Fruit fly (Drosophila melanogaster) S2 (cell line): ENCODE data around the gene Nnf1b.

Experiments
- CG8478 ChIP-seq: fragments of >200 bp; optimal IDR thresholded peaks from 2 replicates; lab custom pipeline; 2018
- CTCF ChIP-seq, 2 experiments: fragments of >200 bp; optimal IDR thresholded peaks; 2 replicates each; lab custom pipeline; 2018

Gene Nnf1b

dm6 chr2L:810277-810676, at the start of gene Nnf1b:
Gene Nnf1b, plus strand, starts transcription at chr2L:810577.
- TF ChIP-seq CTCF (optimal IDR thresholded peaks at IDR 0.05; lab: Kevin White, UChicago): no peak

- TF ChIP-seq CTCF (optimal IDR thresholded peaks at IDR 0.05; lab: Kevin White, UChicago) (no peak), CG8478 (no peak)
Observed at dm6 chr2L:773247-773646, 37.1 kb upstream of the Nnf1b start, which contains the start of gene CG12506. Gene CG12506, plus strand, starts transcription at chr2L:773547.

- TF ChIP-seq CTCF (optimal IDR thresholded peaks at IDR 0.05; lab: Kevin White, UChicago) (no peak), CG8478 (no peak)
Observed at dm6 chr2L:776236-776635, 34.1 kb upstream of the Nnf1b start, which contains the start of gene CG13946. Gene CG13946, plus strand, starts transcription at chr2L:776536.

DNA sequence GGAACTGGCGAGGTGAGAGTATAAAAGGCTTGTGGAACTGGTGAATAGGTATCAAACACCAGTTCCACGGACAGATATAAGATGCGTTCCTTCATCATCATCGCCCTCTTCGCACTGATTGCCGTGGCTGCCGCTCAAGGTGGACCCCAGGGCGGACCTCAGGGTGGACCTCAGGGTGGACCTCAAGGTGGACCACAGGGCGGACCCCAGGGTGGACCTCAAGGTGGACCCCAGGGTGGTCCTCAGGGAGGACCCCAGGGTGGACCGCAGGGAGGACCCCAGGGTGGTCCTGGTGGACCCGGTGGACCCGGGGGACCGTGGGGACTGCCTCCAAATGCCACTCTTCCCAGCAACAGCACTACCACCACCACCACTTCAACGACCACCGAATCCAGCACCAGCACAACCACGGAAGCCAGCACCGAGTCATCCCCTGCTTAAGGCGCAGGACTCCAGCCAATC, 31.2 kb upstream of the Nnf1b start, which contains the start of gene CG13947:
Gene CG13947 (plus strand): TSS at position 51 of the 462 bp plus-strand sequence.
- TF ChIP-seq CTCF (optimal IDR thresholded peaks at IDR 0.05; lab: Kevin White, UChicago) (no peak), CG8478 (no peak)

DNA sequence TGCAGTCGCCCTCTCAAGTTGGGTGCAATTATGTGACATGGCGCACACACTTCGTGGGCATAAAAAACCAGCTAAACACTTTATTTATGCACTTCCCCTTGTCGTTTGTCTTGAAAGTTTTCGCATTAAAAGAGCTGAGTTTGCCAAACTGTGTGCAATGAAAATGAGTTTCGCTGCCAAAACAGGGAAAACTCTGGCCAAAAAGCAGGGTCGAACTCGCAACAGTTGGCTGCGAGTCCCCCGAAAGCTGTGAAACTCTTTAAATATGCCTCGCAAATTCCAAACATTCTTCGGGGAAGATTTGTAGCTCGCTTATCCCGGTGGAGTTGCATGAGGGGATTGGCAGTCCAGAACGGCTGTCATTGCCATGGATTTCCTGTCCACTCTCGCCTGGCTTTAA, 30.2 kb upstream of the Nnf1b start, which contains the start of gene Gr21a:
Gene Gr21a (plus strand): TSS at position 301 of the 400 bp plus-strand sequence.
- TF ChIP-seq CTCF (optimal IDR thresholded peaks at IDR 0.05; lab: Kevin White, UChicago) (no peak), CG8478 (no peak)

dm6 chr2L:780851-781250, 29.5 kb upstream of the Nnf1b start:
- no peak for TF ChIP-seq CTCF (optimal IDR thresholded peaks at IDR 0.05; lab: Kevin White, UChicago)
- TF ChIP-seq CG8478: no peak

DNA sequence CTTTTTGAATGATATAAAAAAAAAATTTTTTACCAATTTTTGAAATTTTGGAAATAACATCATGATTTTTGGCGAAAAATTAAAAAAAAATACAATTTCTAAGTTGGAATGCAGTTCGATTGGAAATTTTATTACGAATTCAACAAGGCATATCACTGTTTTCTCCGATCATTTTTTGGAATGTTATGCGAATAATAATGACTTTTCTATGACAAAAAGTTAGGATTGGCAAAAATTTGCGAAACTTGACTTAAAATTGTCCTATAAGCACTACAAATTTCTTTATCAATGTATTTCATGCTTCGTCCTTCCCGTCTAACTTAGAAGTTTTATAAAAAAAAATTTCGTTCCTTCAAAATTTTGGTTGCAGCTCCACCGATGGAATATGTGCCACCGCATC, 26.3 kb upstream of the Nnf1b start, which contains the start of gene CG3544:
Gene CG3544 (plus strand): TSS at position 301 of the 400 bp plus-strand sequence.
- TF ChIP-seq CTCF (optimal IDR thresholded peaks at IDR 0.05; lab: Kevin White, UChicago) (no peak), CG8478 (no peak)

DNA sequence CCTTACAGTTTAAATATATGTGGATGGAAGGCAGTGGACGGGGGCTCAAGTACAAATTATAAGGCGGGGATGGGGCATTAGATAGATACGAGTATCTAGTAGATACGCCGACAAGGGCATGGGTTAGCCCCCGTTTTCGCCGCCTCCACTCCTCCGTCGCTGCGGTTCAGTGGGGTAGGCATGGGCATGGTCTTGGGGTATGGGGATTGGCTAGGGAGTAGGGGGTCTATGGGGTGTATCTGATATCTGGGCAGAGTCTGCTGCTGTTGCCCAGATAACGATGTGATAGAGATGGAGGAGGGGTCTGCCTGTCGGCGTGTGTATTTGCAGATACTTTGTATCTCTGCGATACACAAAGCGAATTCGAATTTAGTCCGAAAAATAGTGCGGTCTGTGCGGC, 20.4 kb upstream of the Nnf1b start:
- TF ChIP-seq CG8478 (no peak), CTCF (optimal IDR thresholded peaks at IDR 0.05; lab: Kevin White, UChicago) (no peak)

DNA sequence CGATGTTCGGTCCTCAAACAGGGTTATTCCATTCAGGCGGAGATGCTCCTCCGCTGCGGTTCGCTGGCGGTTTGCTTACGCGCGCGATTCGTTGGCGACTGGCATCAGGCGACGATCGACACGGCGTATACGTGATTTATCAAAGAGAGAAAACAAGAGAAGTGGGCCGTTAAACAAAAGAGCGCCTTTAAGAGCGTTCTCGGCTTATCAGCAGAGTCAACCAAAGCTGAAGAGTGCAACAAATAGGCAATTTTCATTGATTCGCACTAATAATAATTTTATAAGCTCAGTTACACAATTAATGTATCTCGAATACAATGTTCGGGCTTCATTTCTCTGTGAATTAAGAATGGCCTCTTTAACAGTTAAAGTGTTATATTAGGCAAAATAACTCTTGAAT, 19.7 kb upstream of the Nnf1b start, which contains the start of gene Pkg21D:
Gene Pkg21D (minus strand): TSS at position 101 of the 400 bp plus-strand sequence.
- no peak for TF ChIP-seq CG8478
- TF ChIP-seq CTCF (optimal IDR thresholded peaks at IDR 0.05; lab: Kevin White, UChicago): no peak

- TF ChIP-seq CTCF (optimal IDR thresholded peaks at IDR 0.05; lab: Kevin White, UChicago) (no peak), CG8478 (no peak)
Observed at dm6 chr2L:811405-811804, 1.0 kb downstream of the Nnf1b start, which contains the start of gene Dbp21E2. Gene Dbp21E2, plus strand, starts transcription at chr2L:811584.

DNA sequence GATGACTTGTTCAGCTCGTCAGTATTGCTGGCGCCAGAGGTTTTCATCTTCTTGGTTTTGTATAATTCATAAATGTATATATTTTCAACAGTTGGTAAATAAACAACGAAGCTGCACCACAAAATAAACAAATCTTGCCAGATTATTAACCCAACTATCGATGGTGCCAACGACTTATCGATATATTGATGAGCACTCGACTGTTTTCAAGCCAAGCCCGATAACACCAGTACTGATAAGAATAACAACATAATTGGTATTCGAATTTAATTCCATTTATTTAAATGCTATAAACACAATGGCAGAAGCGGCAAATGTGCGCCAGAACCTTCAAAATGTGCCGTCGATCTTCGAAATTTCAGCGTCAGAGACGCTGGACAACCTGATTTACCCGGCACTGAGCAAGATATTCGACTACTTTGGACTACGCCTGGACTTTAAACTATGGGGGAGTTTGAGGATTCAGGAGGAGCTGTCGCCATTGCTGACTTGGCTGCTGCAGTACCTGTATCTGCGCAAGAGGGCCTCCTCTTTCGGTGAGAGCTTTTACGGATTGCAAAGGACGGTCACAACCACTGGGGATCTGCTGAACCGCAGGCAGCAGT, 5.5 kb downstream of the Nnf1b start, which contains the start of the genes Saf6 and Pex12:
Gene Saf6 (minus strand): TSS at position 166 of the 605 bp plus-strand sequence.
Gene Pex12 (plus strand): TSS at position 209 of the 605 bp plus-strand sequence.
- TF ChIP-seq CG8478 (no peak), CTCF (optimal IDR thresholded peaks at IDR 0.05; lab: Kevin White, UChicago) (no peak)

DNA sequence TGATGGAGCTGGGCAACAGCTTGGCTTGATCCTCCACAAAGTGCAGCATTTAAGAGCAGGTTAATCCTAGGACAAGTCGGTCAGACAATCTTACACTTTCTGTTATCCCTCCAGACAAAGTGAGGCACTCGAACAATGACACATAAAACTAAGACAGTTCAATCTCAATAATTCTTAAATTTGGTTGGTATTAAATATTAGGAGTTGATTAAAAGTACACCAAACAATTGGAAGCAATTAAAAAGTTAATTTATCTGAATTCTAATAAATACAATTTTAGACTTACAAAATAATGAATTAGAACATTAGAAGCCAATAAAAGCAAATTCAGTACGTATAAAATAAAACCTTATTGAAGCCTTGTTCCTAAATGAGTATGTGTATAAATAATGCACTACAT, 7.5 kb downstream of the Nnf1b start, which contains the start of gene CG15880:
Gene CG15880 (minus strand): TSS at position 101 of the 400 bp plus-strand sequence.
- TF ChIP-seq CTCF (optimal IDR thresholded peaks at IDR 0.05; lab: Kevin White, UChicago) (no peak), CG8478 (no peak)

dm6 chr2L:819315-820032, 9.1 kb downstream of the Nnf1b start, which contains the start of the genes PGAP2 and Clp:
Gene PGAP2, minus strand, starts transcription at chr2L:819508.
Gene Clp, plus strand, starts transcription at chr2L:819964.
- TF ChIP-seq CTCF (optimal IDR thresholded peaks at IDR 0.05; lab: Kevin White, UChicago): peak in 1 of 2 experiments; percentile 35
- no peak for TF ChIP-seq CG8478

DNA sequence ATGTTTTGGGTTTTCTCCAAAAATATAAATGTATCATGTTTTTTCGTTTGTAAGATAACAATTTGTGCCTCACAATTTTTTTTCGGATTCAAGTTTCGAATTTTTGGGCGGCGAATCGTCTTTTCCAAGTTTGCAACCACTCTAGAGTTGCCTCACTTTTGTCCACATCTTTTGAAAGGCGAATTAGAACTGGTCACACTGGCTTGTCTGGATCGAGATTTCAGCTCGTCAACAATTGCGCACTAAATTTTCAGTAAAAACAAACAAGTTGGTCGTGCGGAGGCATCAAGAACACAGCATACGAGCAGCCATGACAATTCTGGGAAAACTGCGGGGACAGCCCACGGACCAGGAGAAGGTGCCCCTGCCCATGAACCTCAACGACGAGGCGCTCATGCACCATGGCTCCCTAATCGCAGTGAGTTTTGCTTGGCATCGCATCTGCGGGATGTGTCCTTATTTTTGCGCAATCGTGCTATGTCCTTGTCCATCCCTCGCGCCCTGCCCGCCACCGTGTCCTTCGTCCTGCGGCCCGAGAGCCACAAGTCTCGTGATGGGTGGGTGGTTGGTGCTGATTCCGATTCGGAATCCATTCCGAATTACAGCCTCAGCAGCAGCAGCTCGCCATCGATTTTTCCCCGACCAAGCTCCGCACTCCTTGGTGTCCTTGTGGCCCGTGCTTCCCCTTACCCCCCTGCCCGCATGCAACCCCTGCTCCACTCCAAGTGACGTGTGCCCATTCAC, 11.0 kb downstream of the Nnf1b start, which contains the start of gene CG3662:
Gene CG3662 (plus strand): TSS at position 48 of the 744 bp plus-strand sequence.
- peak; percentile 36 to 56 for TF ChIP-seq CTCF (optimal IDR thresholded peaks at IDR 0.05; lab: Kevin White, UChicago)
- TF ChIP-seq CG8478: no peak
